Worm (Caenorhabditis elegans): ENCODE results near the gene pipp-4P.

DNA sequence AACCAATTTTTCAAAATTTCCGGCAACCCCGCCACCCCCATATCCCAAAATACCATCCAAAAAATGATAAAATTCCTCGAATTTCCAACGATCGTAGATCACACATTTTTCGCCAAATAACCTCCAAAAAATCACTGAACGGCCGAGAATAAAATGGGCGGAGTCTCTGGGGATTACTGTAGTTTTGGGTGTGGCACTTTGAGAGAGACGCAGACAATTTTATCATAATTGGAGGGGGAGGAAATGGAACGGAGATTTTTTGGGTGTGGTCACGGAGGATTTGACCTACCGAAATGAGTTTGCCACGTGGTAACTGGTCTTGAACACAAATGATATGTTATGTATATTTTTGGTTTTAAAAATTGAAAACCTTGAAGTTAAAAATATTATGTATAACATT, 49.3 kb downstream of the pipp-4P start:
- no peak for TF ChIP-seq ceh-88 (GFP tag; IDR thresholded peaks at IDR 0.05)
- TF ChIP-seq unc-62 (GFP tag; optimal IDR thresholded peaks at IDR 0.05) = no peak
- TF ChIP-seq aly-2 (tag; optimal IDR thresholded peaks at IDR 0.05) = no peak
- TF ChIP-seq nhr-77 (tag; optimal IDR thresholded peaks at IDR 0.05) = no peak
- TF ChIP-seq fos-1 (tag; optimal IDR thresholded peaks at IDR 0.05) = no peak

All from whole organism, L1 larva.